Worm (Caenorhabditis elegans): ENCODE data around the gene hil-4.

hil-4 gene

ce11 chrV:4754123-4754522 is at the start of gene hil-4:
Gene hil-4, plus strand, starts transcription at chrV:4754313.
- TF ChIP-seq fkh-10 (GFP tag; optimal IDR thresholded peaks at IDR 0.05) (no peak), dpl-1 (GFP tag; optimal IDR thresholded peaks at IDR 0.05) (peak in 1 of 3 experiments; percentile 18), efl-1 (optimal IDR thresholded peaks at IDR 0.05) (peak in 1 of 2 experiments; percentile 21), efl-1 (GFP tag; optimal IDR thresholded peaks at IDR 0.05 in 1 of 2) (no peak), zip-4 (GFP tag; optimal IDR thresholded peaks at IDR 0.05) (no peak), lin-14 (GFP tag; optimal IDR thresholded peaks at IDR 0.05) (no peak)

DNA sequence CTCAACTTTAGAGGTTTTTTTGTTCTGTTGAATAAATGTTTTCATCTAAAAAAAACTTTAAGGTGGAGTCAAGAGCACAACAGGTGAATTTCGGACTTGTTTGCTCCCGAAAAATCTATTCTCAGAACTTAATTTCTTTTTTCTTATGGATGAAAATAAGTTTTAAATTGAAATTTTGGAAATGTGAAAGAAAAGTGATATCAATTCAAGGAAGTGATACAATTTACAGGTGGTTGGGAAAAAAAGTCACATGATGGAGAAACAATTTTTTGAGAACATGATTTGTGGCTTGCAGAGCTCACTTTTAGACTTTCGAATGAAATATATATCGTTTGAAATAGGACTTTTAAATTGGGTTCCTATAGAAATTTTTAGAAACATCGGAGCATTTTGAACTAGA is 46.5 kb upstream of the hil-4 start:
- TF ChIP-seq nhr-47 (tag; optimal IDR thresholded peaks at IDR 0.05), result peak; percentile 2
- no peak for TF ChIP-seq zag-1 (tag; optimal IDR thresholded peaks at IDR 0.05)
- peak; percentile 96 for TF ChIP-seq hlh-4 (tag; optimal IDR thresholded peaks at IDR 0.05)
- no peak for TF ChIP-seq lin-14 (GFP tag; optimal IDR thresholded peaks at IDR 0.05)

DNA sequence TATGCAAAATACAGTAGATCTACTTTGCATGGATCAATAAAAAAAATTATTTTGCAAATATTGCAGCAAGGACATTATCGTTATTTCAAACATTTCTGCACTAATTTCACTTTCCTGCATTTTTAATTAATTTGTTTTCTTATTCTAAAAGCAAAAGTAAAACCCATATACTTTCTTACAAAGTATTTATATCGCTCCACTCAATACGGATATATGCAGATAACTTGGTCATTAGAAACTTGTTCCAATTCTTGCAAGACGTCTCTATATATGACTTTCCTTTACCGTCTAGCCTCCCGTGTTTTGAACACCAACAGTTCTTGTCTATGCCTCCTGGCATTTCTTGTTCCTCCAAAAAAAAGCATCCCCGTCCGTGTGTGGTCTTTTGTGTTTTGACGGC is 43.6 kb upstream of the hil-4 start, which contains the start of gene oac-24:
Gene oac-24 (plus strand): TSS at position 301 of the 400 bp plus-strand sequence.
- TF ChIP-seq C34B4.2 (tag; optimal IDR thresholded peaks at IDR 0.05), result no peak
- no peak for TF ChIP-seq efl-1 (optimal IDR thresholded peaks at IDR 0.05)
- TF ChIP-seq efl-1 (GFP tag; optimal IDR thresholded peaks at IDR 0.05 in 1 of 2), result peak in 1 of 2 experiments; percentile 62

DNA sequence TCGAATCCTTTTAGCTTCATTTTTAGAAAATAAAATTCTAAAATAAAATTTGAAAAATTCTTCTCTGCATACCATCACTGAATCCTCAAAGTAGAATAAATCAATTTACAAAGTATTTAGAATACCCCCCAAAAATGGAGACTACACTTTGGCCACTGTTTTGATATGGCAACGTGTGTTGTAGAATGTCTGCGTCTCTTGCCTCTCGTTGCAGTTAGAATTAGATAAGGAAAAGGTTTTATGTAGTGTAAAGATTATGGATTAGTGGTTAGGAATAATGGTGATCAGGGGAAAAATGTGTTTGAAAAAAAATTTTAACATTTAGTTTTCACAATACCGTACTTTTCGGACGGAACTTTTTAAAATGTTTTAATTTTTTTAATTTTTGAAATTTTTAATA is 34.1 kb upstream of the hil-4 start, which contains the start of gene prx-6:
Gene prx-6 (minus strand): TSS at position 129 of the 400 bp plus-strand sequence.
- TF ChIP-seq nhr-85 (tag) (peak; percentile 31), efl-3 (GFP tag; optimal IDR thresholded peaks at IDR 0.05) (no peak), dpl-1 (GFP tag; optimal IDR thresholded peaks at IDR 0.05) (no peak), lin-35 (GFP tag; optimal IDR thresholded peaks at IDR 0.05) (peak in 1 of 2 experiments; percentile 7), lir-3 (tag; optimal IDR thresholded peaks at IDR 0.05; ENCODE audit: poor library complexity) (no peak), hlh-4 (tag; optimal IDR thresholded peaks at IDR 0.05) (no peak), ceh-88 (GFP tag; IDR thresholded peaks at IDR 0.05) (no peak), fos-1 (tag; optimal IDR thresholded peaks at IDR 0.05) (no peak), efl-1 (optimal IDR thresholded peaks at IDR 0.05) (no peak), efl-1 (GFP tag; optimal IDR thresholded peaks at IDR 0.05 in 1 of 2) (peak in 1 of 2 experiments; percentile 66), fkh-8 (tag; optimal IDR thresholded peaks at IDR 0.05) (no peak), nhr-20 (tag; optimal IDR thresholded peaks at IDR 0.05) (peak; percentile 42), ztf-4 (tag; optimal IDR thresholded peaks at IDR 0.05) (no peak), Y116A8C.19 (tag; optimal IDR thresholded peaks at IDR 0.05; ENCODE audit: borderline replicate concordance) (no peak), nhr-90 (tag; optimal IDR thresholded peaks at IDR 0.05; ENCODE audit: poor library complexity) (peak; percentile 8), aly-2 (tag; optimal IDR thresholded peaks at IDR 0.05) (no peak), elt-2 (tag; optimal IDR thresholded peaks at IDR 0.05) (peak; percentile 51), nhr-11 (tag; optimal IDR thresholded peaks at IDR 0.05) (no peak)

DNA sequence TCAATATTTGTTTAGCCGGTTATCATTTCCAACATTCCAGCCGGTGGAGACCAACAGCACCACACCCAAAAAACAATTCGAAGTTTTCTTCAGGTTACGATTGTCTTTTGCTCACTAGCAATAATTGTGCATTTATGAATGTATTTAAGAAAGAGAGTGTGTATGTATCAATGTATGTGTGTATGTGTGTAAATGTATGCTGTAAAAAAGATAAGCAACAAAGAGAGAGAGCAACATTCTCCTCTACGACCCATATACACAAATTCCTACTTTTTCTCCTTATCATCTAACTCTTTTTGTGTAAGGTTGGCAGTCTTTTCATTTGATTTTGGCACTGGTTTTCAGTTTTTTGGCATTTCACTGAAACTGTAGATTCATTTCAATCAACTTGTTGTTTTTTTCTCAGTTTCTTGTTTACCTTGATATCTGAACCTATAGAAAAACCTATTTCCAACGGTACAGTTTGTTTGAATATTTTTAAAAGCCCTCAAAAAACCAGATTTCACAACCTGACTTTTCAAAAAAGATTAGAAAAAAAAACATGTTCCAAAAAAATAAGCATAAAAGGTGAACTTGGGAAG is 33.1 kb upstream of the hil-4 start:
- TF ChIP-seq lin-35 (GFP tag; optimal IDR thresholded peaks at IDR 0.05), result peak in 1 of 2 experiments; percentile 44
- TF ChIP-seq blmp-1 (tag; optimal IDR thresholded peaks at IDR 0.05), result no peak
- peak; percentile 54 for TF ChIP-seq elt-2 (tag; optimal IDR thresholded peaks at IDR 0.05)
- no peak for TF ChIP-seq egl-13 (tag; optimal IDR thresholded peaks at IDR 0.05)
- TF ChIP-seq efl-1 (optimal IDR thresholded peaks at IDR 0.05), result no peak
- TF ChIP-seq efl-1 (GFP tag; optimal IDR thresholded peaks at IDR 0.05 in 1 of 2), result peak in 1 of 2 experiments; percentile 27
- TF ChIP-seq zip-4 (GFP tag; optimal IDR thresholded peaks at IDR 0.05), result no peak
- TF ChIP-seq sptf-1 (tag; optimal IDR thresholded peaks at IDR 0.05), result no peak
- no peak for TF ChIP-seq ama-1 (optimal IDR thresholded peaks at IDR 0.05)
- TF ChIP-seq mdl-1 (tag; optimal IDR thresholded peaks at IDR 0.05), result no peak
- no peak for TF ChIP-seq aha-1 (tag; optimal IDR thresholded peaks at IDR 0.05)
- no peak for TF ChIP-seq dpl-1 (GFP tag; optimal IDR thresholded peaks at IDR 0.05)

ce11 chrV:4722314-4722713 is 31.8 kb upstream of the hil-4 start, which contains the start of gene F39G3.5:
Gene F39G3.5, plus strand, starts transcription at chrV:4722614.
- TF ChIP-seq ces-1 (GFP tag; optimal IDR thresholded peaks at IDR 0.05) (no peak), zag-1 (tag; optimal IDR thresholded peaks at IDR 0.05) (no peak), sup-37 (GFP tag; optimal IDR thresholded peaks at IDR 0.05) (no peak), unc-98 (GFP tag; IDR thresholded peaks at IDR 0.05) (no peak), ceh-82 (tag; optimal IDR thresholded peaks at IDR 0.05) (no peak), lin-35 (GFP tag; optimal IDR thresholded peaks at IDR 0.05) (no peak), rnt-1 (tag; optimal IDR thresholded peaks at IDR 0.05) (no peak), elt-3 (tag; optimal IDR thresholded peaks at IDR 0.05) (no peak), nhr-85 (tag) (no peak), mep-1 (tag; optimal IDR thresholded peaks at IDR 0.05) (no peak), lin-39 (tag; optimal IDR thresholded peaks at IDR 0.05) (no peak), C16A3.4 (tag; optimal IDR thresholded peaks at IDR 0.05) (no peak)
